Fruit fly (Drosophila melanogaster) whole organism, prepupa: ENCODE results near the gene CheA75a.
A peak's percentile ranks its signal among the peaks of the same experiment; 100 is the strongest.

Source experiments
- Blimp-1 ChIP-seq: fragments of 200-800 bp; sonication (Bioruptor generic); optimal IDR thresholded peaks from 3 replicates; lab custom pipeline; 2017; ENCODE audit warnings: missing biosample characterization, missing genetic modification characterization, mild to moderate bottlenecking, moderate library complexity, missing genetic modification reagents
- CG10631 ChIP-seq: fragments of 200-800 bp; sonication (Bioruptor generic); optimal IDR thresholded peaks from 2 replicates; lab custom pipeline; 2016; ENCODE audit warnings: missing biosample characterization, missing genetic modification characterization
- CG10669 ChIP-seq: fragments of 200-800 bp; sonication (Bioruptor generic); optimal IDR thresholded peaks from 3 replicates; lab custom pipeline; 2018; ENCODE audit warnings: missing biosample characterization, mild to moderate bottlenecking, missing genetic modification characterization, moderate library complexity
- CG11294 ChIP-seq: fragments of 200-800 bp; sonication (Bioruptor generic); IDR thresholded peaks from 2 replicates; pipeline ENCODE4 v1.3.6; 2022; ENCODE audit warnings: missing biosample characterization, missing genetic modification characterization
- CG1621 ChIP-seq: fragments of 200-800 bp; sonication (Bioruptor generic); optimal IDR thresholded peaks from 3 replicates; lab custom pipeline; 2018; ENCODE audit warnings: missing biosample characterization, mild to moderate bottlenecking, missing genetic modification characterization
- CG16779 ChIP-seq: fragments of 200-800 bp; sonication (Bioruptor generic); optimal IDR thresholded peaks from 3 replicates; lab custom pipeline; 2017; ENCODE audit warnings: missing biosample characterization, mild to moderate bottlenecking, missing genetic modification characterization
- CG3032 ChIP-seq: fragments of 200-800 bp; optimal IDR thresholded peaks from 2 replicates; lab custom pipeline; 2019; ENCODE audit warnings: missing biosample characterization, mild to moderate bottlenecking, missing genetic modification characterization, moderate library complexity
- CG31627 ChIP-seq: fragments of 200-800 bp; sonication (Bioruptor generic); optimal IDR thresholded peaks from 3 replicates; lab custom pipeline; 2016; ENCODE audit warnings: missing biosample characterization, missing genetic modification characterization
- CG32006 ChIP-seq: fragments of 200-800 bp; sonication (Bioruptor generic); optimal IDR thresholded peaks from 3 replicates; lab custom pipeline; 2017; ENCODE audit warnings: missing biosample characterization, mild to moderate bottlenecking, missing genetic modification characterization
- CG34406 ChIP-seq: fragments of 200-800 bp; sonication (Bioruptor generic); optimal IDR thresholded peaks from 3 replicates; lab custom pipeline; 2016; ENCODE audit warnings: missing biosample characterization, missing genetic modification characterization
- CG3919 ChIP-seq: fragments of 200-800 bp; sonication (Bioruptor generic); optimal IDR thresholded peaks from 3 replicates; lab custom pipeline; 2016; ENCODE audit warnings: missing biosample characterization, missing genetic modification characterization
- CG4318 ChIP-seq: fragments of 200-800 bp; sonication (Bioruptor generic); optimal IDR thresholded peaks from 3 replicates; lab custom pipeline; 2017; ENCODE audit warnings: missing biosample characterization, mild to moderate bottlenecking, missing genetic modification characterization
- CG6163 ChIP-seq: fragments of 200-800 bp; sonication (Bioruptor generic); IDR thresholded peaks from 3 replicates; pipeline ENCODE4 v1.3.6; 2022; ENCODE audit warnings: missing biosample characterization, missing genetic modification characterization
- CG6276 ChIP-seq: fragments of 200-800 bp; sonication (Bioruptor generic); optimal IDR thresholded peaks from 2 replicates; lab custom pipeline; 2017; ENCODE audit warnings: missing biosample characterization, mild to moderate bottlenecking, missing genetic modification characterization
- CG6808 ChIP-seq: fragments of 200-800 bp; sonication (Bioruptor generic); optimal IDR thresholded peaks from 3 replicates; lab custom pipeline; 2017; ENCODE audit warnings: missing biosample characterization, missing genetic modification characterization, mild to moderate bottlenecking, moderate library complexity, missing genetic modification reagents
- CG6854 ChIP-seq: fragments of 200-800 bp; sonication (Bioruptor generic); optimal IDR thresholded peaks from 2 replicates; lab custom pipeline; 2017; ENCODE audit warnings: missing biosample characterization, mild to moderate bottlenecking, missing genetic modification characterization
- CG7368 ChIP-seq: fragments of 200-800 bp; sonication (Bioruptor generic); optimal IDR thresholded peaks from 3 replicates; lab custom pipeline; 2016; ENCODE audit warnings: missing biosample characterization, missing genetic modification characterization
- CG8119 ChIP-seq: fragments of 200-800 bp; sonication (Bioruptor generic); IDR thresholded peaks from 3 replicates; pipeline ENCODE4 v1.3.6; 2022; ENCODE audit warnings: missing biosample characterization, missing genetic modification characterization
- CG8632 ChIP-seq: fragments of 200-800 bp; sonication (Bioruptor generic); optimal IDR thresholded peaks from 3 replicates; lab custom pipeline; 2016; ENCODE audit warnings: missing biosample characterization, missing genetic modification characterization
- Eip75B ChIP-seq: fragments of 200-800 bp; sonication (Bioruptor generic); optimal IDR thresholded peaks from 3 replicates; lab custom pipeline; 2016; ENCODE audit warnings: missing biosample characterization, missing genetic modification characterization
- Eip78C ChIP-seq: fragments of 200-800 bp; sonication (Bioruptor generic); peaks from one replicate; lab custom pipeline; 2016; ENCODE audit warnings: missing biosample characterization, missing genetic modification characterization
- Eip93F ChIP-seq: fragments of 200-800 bp; sonication (Bioruptor generic); optimal IDR thresholded peaks from 2 replicates; lab custom pipeline; 2016; ENCODE audit warnings: missing biosample characterization, mild to moderate bottlenecking, missing genetic modification characterization
- Ets21C ChIP-seq: fragments of 200-800 bp; sonication (Bioruptor generic); optimal IDR thresholded peaks from 3 replicates; lab custom pipeline; 2016; ENCODE audit warnings: missing biosample characterization, missing genetic modification characterization
- Ets96B ChIP-seq: fragments of 200-800 bp; optimal IDR thresholded peaks from 2 replicates; lab custom pipeline; 2019; ENCODE audit warnings: missing biosample characterization, mild to moderate bottlenecking, missing genetic modification characterization, moderate library complexity
- Gug ChIP-seq: fragments of 200-800 bp; sonication (Bioruptor generic); IDR thresholded peaks from 2 replicates; pipeline ENCODE4 v1.3.6; 2022; ENCODE audit warnings: missing biosample characterization, missing genetic modification characterization
- Hr39 ChIP-seq: fragments of 200-800 bp; sonication (Bioruptor generic); optimal IDR thresholded peaks from 2 replicates; lab custom pipeline; 2016; ENCODE audit warnings: missing biosample characterization, missing genetic modification characterization
- Hr4 ChIP-seq: fragments of 200-800 bp; sonication (Bioruptor generic); optimal IDR thresholded peaks from 3 replicates; lab custom pipeline; 2016; ENCODE audit warnings: missing biosample characterization, missing genetic modification characterization
- Met ChIP-seq: fragments of 200-800 bp; sonication (Bioruptor generic); optimal IDR thresholded peaks from 3 replicates; lab custom pipeline; 2016; ENCODE audit warnings: missing biosample characterization, missing genetic modification characterization
- OdsH ChIP-seq: fragments of 200-800 bp; sonication (Bioruptor generic); optimal IDR thresholded peaks from 3 replicates; lab custom pipeline; 2016; ENCODE audit warnings: missing biosample characterization, missing genetic modification characterization
- Smox ChIP-seq: fragments of 200-800 bp; sonication (Bioruptor generic); optimal IDR thresholded peaks from 3 replicates; lab custom pipeline; 2016; ENCODE audit warnings: missing biosample characterization, missing genetic modification characterization
- Sox102F ChIP-seq: fragments of 200-800 bp; sonication (Bioruptor generic); optimal IDR thresholded peaks from 2 replicates; lab custom pipeline; 2016; ENCODE audit warnings: missing biosample characterization, mild to moderate bottlenecking, missing genetic modification characterization
- acj6 ChIP-seq: fragments of 200-800 bp; sonication (Bioruptor generic); optimal IDR thresholded peaks from 3 replicates; lab custom pipeline; 2016; ENCODE audit warnings: missing biosample characterization, missing genetic modification characterization
- cyc ChIP-seq: fragments of 200-800 bp; sonication (Bioruptor generic); optimal IDR thresholded peaks from 3 replicates; lab custom pipeline; 2016; ENCODE audit warnings: missing biosample characterization, missing genetic modification characterization
- dac ChIP-seq: fragments of 200-800 bp; sonication (Bioruptor generic); optimal IDR thresholded peaks from 2 replicates; lab custom pipeline; 2017; ENCODE audit warnings: missing biosample characterization, mild to moderate bottlenecking, missing genetic modification characterization
- dsx ChIP-seq: fragments of 200-800 bp; optimal IDR thresholded peaks from 3 replicates; lab custom pipeline; 2019; ENCODE audit warnings: missing biosample characterization, mild to moderate bottlenecking, missing genetic modification characterization, moderate library complexity; ENCODE audit not compliant: poor library complexity, severe bottlenecking
- eg ChIP-seq: fragments of 200-800 bp; sonication (Bioruptor generic); IDR thresholded peaks from 3 replicates; pipeline ENCODE4 v1.3.6; 2022; ENCODE audit warnings: missing biosample characterization, missing genetic modification characterization
- fd59A ChIP-seq: fragments of 200-800 bp; sonication (Bioruptor generic); optimal IDR thresholded peaks from 2 replicates; lab custom pipeline; 2017; ENCODE audit warnings: missing biosample characterization, mild to moderate bottlenecking, missing genetic modification characterization, missing genetic modification reagents
- fkh ChIP-seq: fragments of 200-800 bp; sonication (Bioruptor generic); optimal IDR thresholded peaks from 3 replicates; lab custom pipeline; 2017; ENCODE audit warnings: missing biosample characterization, mild to moderate bottlenecking, missing genetic modification characterization, moderate library complexity
- net ChIP-seq: fragments of 200-800 bp; sonication (Bioruptor generic); optimal IDR thresholded peaks from 3 replicates; lab custom pipeline; 2016; ENCODE audit warnings: missing biosample characterization, missing genetic modification characterization
- pdm3 ChIP-seq: fragments of 200-800 bp; sonication (Bioruptor generic); optimal IDR thresholded peaks from 3 replicates; lab custom pipeline; 2016; ENCODE audit warnings: missing biosample characterization, missing genetic modification characterization
- salr ChIP-seq, 2 experiments: fragments of 200-800 bp; sonication (Bioruptor generic); optimal IDR thresholded peaks; 3 replicates each; lab custom pipeline; 2016 to 2018; ENCODE audit warnings: missing biosample characterization in 2 of 2, missing genetic modification characterization in 2 of 2, mild to moderate bottlenecking in 1 of 2
- spab ChIP-seq: fragments of 200-800 bp; sonication (Bioruptor generic); optimal IDR thresholded peaks from 2 replicates; lab custom pipeline; 2017; ENCODE audit warnings: missing biosample characterization, mild to moderate bottlenecking, missing genetic modification characterization, missing genetic modification reagents
- ss ChIP-seq, 2 experiments: fragments of 200-800 bp; sonication (Bioruptor generic); optimal IDR thresholded peaks; 2 replicates in 1 of 2; 3 replicates in 1 of 2; lab custom pipeline; 2017 to 2018; ENCODE audit warnings: mild to moderate bottlenecking in 2 of 2, missing biosample characterization in 2 of 2, missing genetic modification characterization in 2 of 2, moderate library complexity in 1 of 2
- svp ChIP-seq: fragments of 200-800 bp; sonication (Bioruptor generic); peaks from one replicate; lab custom pipeline; 2016; ENCODE audit warnings: missing biosample characterization, missing genetic modification characterization
- topi ChIP-seq: fragments of 200-800 bp; sonication (Bioruptor generic); optimal IDR thresholded peaks from 3 replicates; lab custom pipeline; 2016; ENCODE audit warnings: missing biosample characterization, missing genetic modification characterization
- vri ChIP-seq: fragments of 200-800 bp; sonication (Bioruptor generic); optimal IDR thresholded peaks from 3 replicates; lab custom pipeline; 2016; ENCODE audit warnings: missing biosample characterization, mild to moderate bottlenecking, missing genetic modification characterization

Gene CheA75a

dm6 chr3L:18235379-18235778 is 16.5 kb upstream of the CheA75a start:
- TF ChIP-seq CG10631 (GFP tag; lab: Kevin White, UChicago) (no peak), Blimp-1 (no peak), CG8119 (no peak), Sox102F (GFP tag; lab: Kevin White, UChicago) (no peak), net (GFP tag; lab: Kevin White, UChicago) (no peak), topi (GFP tag; lab: Kevin White, UChicago) (no peak), eg (no peak), CG3919 (no peak), Smox (no peak)

dm6 chr3L:18235825-18236647 is 15.9 kb upstream of the CheA75a start:
- TF ChIP-seq salr (GFP tag; optimal IDR thresholded peaks at IDR 0.05; lab: Kevin White, UChicago) (peak; percentile 92 to 99), Hr39 (GFP tag; lab: Kevin White, UChicago) (peak; percentile 98), topi (GFP tag; lab: Kevin White, UChicago) (peak; percentile 97), fkh (GFP tag; lab: Kevin White, UChicago) (no peak), CG8632 (peak; percentile 95), net (GFP tag; lab: Kevin White, UChicago) (peak; percentile 93), Blimp-1 (peak; percentile 66), Ets96B (peak; percentile 96), CG10669 (GFP tag; lab: Kevin White, UChicago) (peak; percentile 96), Smox (peak; percentile 97), CG6808 (peak; percentile 92), CG6854 (peak; percentile 91), cyc (GFP tag; lab: Kevin White, UChicago) (peak; percentile 97), CG10631 (GFP tag; lab: Kevin White, UChicago) (peak; percentile 98), dac (peak; percentile 91), Eip75B (GFP tag; lab: Kevin White, UChicago) (peak; percentile 98), Sox102F (GFP tag; lab: Kevin White, UChicago) (peak; percentile 97), dsx (GFP tag; lab: Kevin White, UChicago) (peak; percentile 94), CG11294 (peak; percentile 85), ss (GFP tag; optimal IDR thresholded peaks at IDR 0.05; lab: Kevin White, UChicago) (peak; percentile 94 to 96), Eip93F (GFP tag; lab: Kevin White, UChicago) (peak; percentile 91), acj6 (GFP tag; lab: Kevin White, UChicago) (peak; percentile 98), CG4318 (GFP tag; lab: Kevin White, UChicago) (peak; percentile 88), Met (GFP tag; lab: Kevin White, UChicago) (peak; percentile 98), spab (GFP tag; lab: Kevin White, UChicago) (peak; percentile 94), Eip78C (GFP tag; lab: Kevin White, UChicago) (peak; percentile 99), fd59A (GFP tag; lab: Kevin White, UChicago) (peak; percentile 97), CG16779 (tag; lab: Kevin White, UChicago) (peak; percentile 91), vri (GFP tag; lab: Kevin White, UChicago) (peak; percentile 97), CG31627 (GFP tag; lab: Kevin White, UChicago) (peak; percentile 98), Gug (peak; percentile 91), Hr4 (GFP tag; lab: Kevin White, UChicago) (peak; percentile 94), CG3032 (peak; percentile 97), eg (peak; percentile 96), CG3919 (peak; percentile 98), CG6163 (GFP tag; lab: Robert Waterston, UW) (peak; percentile 98), Ets21C (GFP tag; lab: Kevin White, UChicago) (peak; percentile 97), CG6276 (GFP tag; lab: Kevin White, UChicago) (peak; percentile 91), CG34406 (peak; percentile 95), OdsH (GFP tag; lab: Kevin White, UChicago) (peak; percentile 96), CG7368 (GFP tag; lab: Kevin White, UChicago) (peak; percentile 97), CG8119 (peak; percentile 96), svp (GFP tag; lab: Kevin White, UChicago) (peak; percentile 98), CG32006 (peak; percentile 92), pdm3 (peak; percentile 98), CG1621 (peak; percentile 98)
